Worm (Caenorhabditis elegans): ENCODE results near the gene F07A11.5.

DNA sequence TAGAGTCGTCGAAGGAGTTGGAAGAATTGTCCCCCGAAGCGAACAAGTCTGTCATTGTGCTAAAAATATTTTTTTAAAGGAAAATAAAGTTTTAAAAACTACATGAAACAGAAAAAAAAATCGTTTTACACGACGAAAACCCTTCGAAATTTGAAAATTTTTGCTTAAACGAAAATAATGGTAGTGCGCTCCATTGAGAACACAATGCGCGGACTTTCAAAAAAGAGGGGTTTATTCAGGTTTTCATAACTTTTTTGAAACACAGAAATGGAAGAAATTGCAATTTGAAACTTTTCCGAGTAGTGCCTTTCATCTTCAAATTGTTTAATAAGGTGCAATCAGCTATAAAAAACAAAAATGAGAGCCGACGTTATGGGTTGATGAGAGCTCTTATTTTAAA is 12.3 kb upstream of the F07A11.5 start, which contains the start of gene npp-5:
- TF ChIP-seq ztf-23 (GFP tag; IDR thresholded peaks at IDR 0.05) (no peak), klf-2 (GFP tag; conservative IDR thresholded peaks at IDR 0.05) (no peak), T22C8.4 (GFP tag; IDR thresholded peaks at IDR 0.05) (no peak), tab-1 (GFP tag; IDR thresholded peaks at IDR 0.05) (no peak)
